Worm (Caenorhabditis elegans) whole organism, L4 larva: Measurements from ENCODE around the gene srb-13.

Experiments
- F37D6.2 ChIP-seq: sonication (generic microtip); optimal IDR thresholded peaks from 2 replicates; lab custom pipeline; 2016; ENCODE audit warnings: mild to moderate bottlenecking, missing genetic modification characterization, missing compliant biosample characterization
- ama-1 ChIP-seq: fragments of 150-350 bp; optimal IDR thresholded peaks from 2 replicates; lab custom pipeline; 2014; ENCODE audit warnings: inconsistent platforms, mixed read lengths
- ceh-28 ChIP-seq: fragments of 150-350 bp; optimal IDR thresholded peaks from 2 replicates; lab custom pipeline; 2014; ENCODE audit warnings: missing biosample characterization, missing genetic modification reagents, missing genetic modification characterization
- dve-1 ChIP-seq: sonication (generic microtip); optimal IDR thresholded peaks from 2 replicates; lab custom pipeline; 2017; ENCODE audit warnings: antibody characterized with exemption, mild to moderate bottlenecking, missing genetic modification characterization, missing compliant biosample characterization; ENCODE audit not compliant: insufficient read depth
- egl-27 ChIP-seq: sonication (generic microtip); optimal IDR thresholded peaks from 3 replicates; lab custom pipeline; 2017; ENCODE audit warnings: missing biosample characterization, missing genetic modification reagents, missing genetic modification characterization
- pqm-1 ChIP-seq: sonication (generic microtip); optimal IDR thresholded peaks from 2 replicates; lab custom pipeline; 2017; ENCODE audit warnings: missing biosample characterization, missing genetic modification characterization
- tag-97 ChIP-seq: fragments of 200-800 bp; sonication (Bioruptor generic); IDR thresholded peaks from 2 replicates; pipeline ENCODE4 v1.3.6; 2022; ENCODE audit warnings: missing genetic modification characterization, missing compliant biosample characterization
- zag-1 ChIP-seq: fragments of 150-350 bp; optimal IDR thresholded peaks from 2 replicates; lab custom pipeline; 2014; ENCODE audit warnings: missing biosample characterization, missing genetic modification characterization
- ztf-11 ChIP-seq: fragments of 150-350 bp; optimal IDR thresholded peaks from 2 replicates; lab custom pipeline; 2014; ENCODE audit warnings: missing biosample characterization, missing genetic modification characterization

- TF ChIP-seq zag-1 (tag; lab: Kevin White, UChicago) = no peak
- no peak for TF ChIP-seq F37D6.2
- TF ChIP-seq ama-1 (lab: Kevin White, UChicago) = no peak
- TF ChIP-seq egl-27 (tag; lab: Kevin White, UChicago) = no peak
- no peak for TF ChIP-seq pqm-1 (tag; lab: Kevin White, UChicago)
- no peak for TF ChIP-seq ztf-11 (tag; lab: Kevin White, UChicago)
- no peak for TF ChIP-seq ceh-28 (tag; lab: Kevin White, UChicago)
- no peak for TF ChIP-seq dve-1 (tag; lab: Kevin White, UChicago)
- TF ChIP-seq tag-97 (GFP tag; lab: Robert Waterston, UW) = no peak
These were observed 5.9 kb upstream of the srb-13 start, which contains the start of gene srb-5 for ce11 chrII:5163283-5163682.
